Worm (Caenorhabditis elegans) whole organism, L3 larva: ENCODE data around the gene R05G9.1.
A peak's percentile ranks its signal among the peaks of the same experiment; 100 is the strongest.

Source experiments
- R02D3.7 ChIP-seq: fragments of 150-350 bp; optimal IDR thresholded peaks from 2 replicates; lab custom pipeline; 2014; ENCODE audit warnings: missing biosample characterization, missing genetic modification characterization
- ZK546.5 ChIP-seq: sonication (generic microtip); optimal IDR thresholded peaks from 2 replicates; lab custom pipeline; 2017; ENCODE audit warnings: missing biosample characterization, missing genetic modification characterization
- aly-2 ChIP-seq: fragments of 150-350 bp; optimal IDR thresholded peaks from 2 replicates; lab custom pipeline; 2014; ENCODE audit warnings: missing biosample characterization, missing genetic modification characterization
- ama-1 ChIP-seq: fragments of 150-350 bp; optimal IDR thresholded peaks from 2 replicates; lab custom pipeline; 2018
- ceh-82 ChIP-seq: fragments of 150-350 bp; optimal IDR thresholded peaks from 2 replicates; lab custom pipeline; 2014; ENCODE audit warnings: missing biosample characterization, missing genetic modification characterization
- ceh-9 ChIP-seq: sonication (generic microtip); optimal IDR thresholded peaks from 2 replicates; lab custom pipeline; 2018; ENCODE audit warnings: missing biosample characterization, missing genetic modification characterization
- daf-12 ChIP-seq: fragments of 150-350 bp; optimal IDR thresholded peaks from 2 replicates; lab custom pipeline; 2014; ENCODE audit warnings: missing biosample characterization, missing genetic modification reagents, missing genetic modification characterization
- egl-27 ChIP-seq: sonication (generic microtip); optimal IDR thresholded peaks from 4 replicates; lab custom pipeline; 2017; ENCODE audit warnings: missing biosample characterization, missing genetic modification reagents, missing genetic modification characterization
- egl-5 ChIP-seq: fragments of 150-350 bp; optimal IDR thresholded peaks from 2 replicates; lab custom pipeline; 2017; ENCODE audit warnings: missing biosample characterization, missing genetic modification reagents, missing genetic modification characterization, inconsistent platforms
- elt-2 ChIP-seq: sonication (generic microtip); optimal IDR thresholded peaks from 2 replicates; lab custom pipeline; 2016; ENCODE audit warnings: missing genetic modification reagents, mild to moderate bottlenecking, missing genetic modification characterization, missing compliant biosample characterization
- eor-1 ChIP-seq, 2 experiments: fragments of 150-350 bp; optimal IDR thresholded peaks; 2 replicates each; lab custom pipeline; 2014 to 2018; ENCODE audit warnings: missing biosample characterization in 2 of 2, missing genetic modification characterization in 2 of 2
- fos-1 ChIP-seq: fragments of 150-350 bp; optimal IDR thresholded peaks from 2 replicates; lab custom pipeline; 2014; ENCODE audit warnings: missing biosample characterization, missing genetic modification characterization
- hmg-11 ChIP-seq: sonication (generic microtip); optimal IDR thresholded peaks from 2 replicates; lab custom pipeline; 2016; ENCODE audit warnings: missing genetic modification characterization, missing compliant biosample characterization
- lin-15B ChIP-seq: fragments of 150-350 bp; optimal IDR thresholded peaks from 2 replicates; lab custom pipeline; 2014; ENCODE audit warnings: missing biosample characterization, missing genetic modification characterization
- lin-39 ChIP-seq: fragments of 150-350 bp; optimal IDR thresholded peaks from 2 replicates; lab custom pipeline; 2018; ENCODE audit warnings: missing biosample characterization, missing genetic modification reagents, missing genetic modification characterization
- lsy-12 ChIP-seq: sonication (generic microtip); optimal IDR thresholded peaks from 2 replicates; lab custom pipeline; 2016; ENCODE audit warnings: mild to moderate bottlenecking, missing genetic modification characterization, missing compliant biosample characterization
- mdl-1 ChIP-seq: fragments of 150-350 bp; optimal IDR thresholded peaks from 2 replicates; lab custom pipeline; 2014; ENCODE audit warnings: missing biosample characterization, missing genetic modification characterization
- mml-1 ChIP-seq: fragments of 150-350 bp; sonication (generic microtip); optimal IDR thresholded peaks from 3 replicates; lab custom pipeline; 2014; ENCODE audit warnings: missing biosample characterization, missing genetic modification characterization
- nfya-1 ChIP-seq: sonication (generic microtip); optimal IDR thresholded peaks from 2 replicates; lab custom pipeline; 2017; ENCODE audit warnings: missing genetic modification characterization, mild to moderate bottlenecking, missing compliant biosample characterization, antibody characterized with exemption, moderate library complexity; ENCODE audit not compliant: insufficient read depth
- nhr-11 ChIP-seq: fragments of 150-350 bp; optimal IDR thresholded peaks from 2 replicates; lab custom pipeline; 2014; ENCODE audit warnings: missing biosample characterization, missing genetic modification characterization
- nhr-12 ChIP-seq: fragments of 150-350 bp; optimal IDR thresholded peaks from 2 replicates; lab custom pipeline; 2014; ENCODE audit warnings: missing biosample characterization, missing genetic modification characterization
- nhr-237 ChIP-seq: fragments of 150-350 bp; optimal IDR thresholded peaks from 2 replicates; lab custom pipeline; 2014; ENCODE audit warnings: missing biosample characterization, missing genetic modification characterization
- nhr-25 ChIP-seq: sonication (generic microtip); optimal IDR thresholded peaks from 2 replicates; lab custom pipeline; 2017; ENCODE audit warnings: missing biosample characterization, missing genetic modification characterization
- nhr-43 ChIP-seq: sonication (generic microtip); optimal IDR thresholded peaks from 2 replicates; lab custom pipeline; 2016; ENCODE audit warnings: mild to moderate bottlenecking, missing genetic modification characterization, missing compliant biosample characterization; ENCODE audit not compliant: poor library complexity, severe bottlenecking
- nhr-67 ChIP-seq: fragments of 150-350 bp; optimal IDR thresholded peaks from 2 replicates; lab custom pipeline; 2014; ENCODE audit warnings: missing biosample characterization, missing genetic modification characterization
- nhr-76 ChIP-seq: fragments of 150-350 bp; sonication (generic microtip); optimal IDR thresholded peaks from 5 replicates; lab custom pipeline; 2014; ENCODE audit warnings: missing biosample characterization, missing genetic modification characterization
- pha-4 ChIP-seq: fragments of 150-350 bp; optimal IDR thresholded peaks from 2 replicates; lab custom pipeline; 2014; ENCODE audit warnings: missing biosample characterization, missing genetic modification reagents, missing genetic modification characterization
- pqm-1 ChIP-seq: fragments of 150-350 bp; optimal IDR thresholded peaks from 2 replicates; lab custom pipeline; 2017; ENCODE audit warnings: missing biosample characterization, missing genetic modification characterization, inconsistent platforms
- sea-2 ChIP-seq: fragments of 150-350 bp; sonication (generic microtip); optimal IDR thresholded peaks from 4 replicates; lab custom pipeline; 2014; ENCODE audit warnings: missing biosample characterization, missing genetic modification reagents, missing genetic modification characterization
- skn-1 ChIP-seq: fragments of 150-350 bp; optimal IDR thresholded peaks from 2 replicates; lab custom pipeline; 2014; ENCODE audit warnings: missing biosample characterization, missing genetic modification characterization
- snpc-4 ChIP-seq: fragments of 150-350 bp; optimal IDR thresholded peaks from 2 replicates; lab custom pipeline; 2014; ENCODE audit warnings: missing biosample characterization, missing genetic modification characterization
- tbx-2 ChIP-seq: sonication (generic microtip); optimal IDR thresholded peaks from 2 replicates; lab custom pipeline; 2016; ENCODE audit warnings: mild to moderate bottlenecking, missing genetic modification characterization, missing compliant biosample characterization
- unc-39 ChIP-seq: sonication (generic microtip); optimal IDR thresholded peaks from 4 replicates; lab custom pipeline; 2017; ENCODE audit warnings: missing biosample characterization, missing genetic modification characterization
- unc-62 ChIP-seq: fragments of 150-350 bp; sonication (generic microtip); optimal IDR thresholded peaks from 4 replicates; lab custom pipeline; 2014; ENCODE audit warnings: missing biosample characterization, missing genetic modification reagents, missing genetic modification characterization
- ztf-11 ChIP-seq: fragments of 150-350 bp; optimal IDR thresholded peaks from 2 replicates; lab custom pipeline; 2014; ENCODE audit warnings: missing biosample characterization, missing genetic modification characterization
- ztf-4 ChIP-seq: fragments of 150-350 bp; optimal IDR thresholded peaks from 2 replicates; lab custom pipeline; 2014; ENCODE audit warnings: missing biosample characterization, missing genetic modification characterization

The R05G9.1 gene

ce11 chrII:6454671-6455070 lies 48.3 kb upstream of the R05G9.1 start, which contains the start of gene aptf-1:
Gene aptf-1 (plus strand): TSS chrII:6454971.
- TF ChIP-seq ama-1 (no peak), tbx-2 (tag; lab: Kevin White, UChicago) (no peak), snpc-4 (tag; lab: Kevin White, UChicago) (no peak), unc-62 (GFP tag; lab: Kevin White, UChicago) (no peak), daf-12 (tag; lab: Kevin White, UChicago) (no peak), ceh-82 (tag; lab: Kevin White, UChicago) (no peak), fos-1 (tag; lab: Kevin White, UChicago) (no peak)
- TF ChIP-seq, all 47 proteins: peak for 0

DNA sequence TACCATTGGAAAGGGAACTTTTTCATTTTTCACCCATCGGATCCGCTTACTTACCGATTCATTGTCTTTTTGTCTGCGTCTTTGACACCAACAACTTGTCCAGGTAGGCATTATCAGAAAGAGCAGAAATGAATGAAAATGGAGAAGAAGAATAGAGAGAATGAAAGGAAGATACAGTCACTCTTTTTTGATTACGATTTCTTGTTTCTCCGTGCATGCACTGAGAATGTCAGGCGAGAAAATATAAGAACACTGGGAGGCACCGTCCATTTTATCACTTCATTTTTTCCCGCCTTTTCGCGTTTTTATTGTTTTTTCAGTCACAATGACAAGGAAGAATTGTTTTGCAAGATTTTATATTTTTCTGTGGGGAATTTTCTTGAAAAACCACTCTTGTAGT lies 33.6 kb upstream of the R05G9.1 start:
- TF ChIP-seq pqm-1 (tag; lab: Kevin White, UChicago) (peak; percentile 11), R02D3.7 (tag; lab: Kevin White, UChicago) (no peak), elt-2 (tag; lab: Kevin White, UChicago) (peak; percentile 62)

- TF ChIP-seq mml-1 = no peak
- TF ChIP-seq, all 47 proteins: peak for 0
Measured at ce11 chrII:6470985-6471384, 32.0 kb upstream of the R05G9.1 start, which contains the start of gene dgk-5. Gene dgk-5 (minus strand): TSS chrII:6471085.

DNA sequence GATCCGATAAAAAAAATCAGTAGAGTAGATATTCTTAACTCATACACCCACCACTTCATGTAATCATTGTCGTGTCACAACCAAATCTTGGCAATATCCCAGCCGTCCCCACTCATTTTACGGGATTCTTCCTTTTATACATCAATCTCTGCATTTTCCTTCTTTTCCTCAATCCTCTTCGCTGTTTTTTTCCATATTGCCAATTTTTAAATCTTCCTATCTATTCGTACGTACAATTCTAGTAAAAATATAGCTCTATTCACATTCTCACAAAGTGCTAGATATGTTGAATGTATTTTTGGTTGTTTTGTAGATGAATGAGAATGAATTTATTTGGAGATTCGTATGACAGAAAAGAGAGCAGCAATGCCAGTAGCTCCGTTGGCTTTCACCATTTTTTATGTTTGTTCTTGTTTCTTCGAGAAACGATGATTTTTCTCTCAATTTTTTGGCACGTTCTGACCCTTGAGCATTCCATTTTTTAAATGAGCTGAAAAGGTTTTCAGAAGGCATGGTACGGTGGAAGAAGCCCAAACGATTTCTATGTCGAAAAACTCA lies 27.7 kb upstream of the R05G9.1 start, which contains the start of gene T28D9.16:
TSS of gene T28D9.16 (plus strand) at position 508 of the 558 bp plus-strand sequence.
- TF ChIP-seq egl-5 (tag; lab: Kevin White, UChicago) (no peak), mml-1 (no peak), nfya-1 (tag; lab: Kevin White, UChicago) (no peak), nhr-237 (tag; lab: Kevin White, UChicago) (no peak), nhr-76 (tag; lab: Kevin White, UChicago) (no peak), ztf-11 (tag; lab: Kevin White, UChicago) (no peak), nhr-12 (no peak), lin-39 (no peak), egl-27 (tag; lab: Kevin White, UChicago) (no peak), ceh-9 (no peak), unc-39 (no peak), pqm-1 (tag; lab: Kevin White, UChicago) (no peak), ZK546.5 (tag; lab: Kevin White, UChicago) (no peak), unc-62 (GFP tag; lab: Kevin White, UChicago) (no peak), sea-2 (GFP tag; lab: Kevin White, UChicago) (no peak), lin-15B (tag; lab: Kevin White, UChicago) (no peak), hmg-11 (tag; lab: Kevin White, UChicago) (no peak), nhr-25 (tag; lab: Kevin White, UChicago) (no peak)

- TF ChIP-seq nhr-76 (tag; lab: Kevin White, UChicago) (no peak), ztf-4 (tag; lab: Kevin White, UChicago) (no peak), elt-2 (tag; lab: Kevin White, UChicago) (no peak), sea-2 (GFP tag; lab: Kevin White, UChicago) (no peak), nhr-67 (tag; lab: Kevin White, UChicago) (no peak), lsy-12 (tag; lab: Kevin White, UChicago) (no peak), mml-1 (no peak), aly-2 (tag; lab: Kevin White, UChicago) (no peak), nhr-237 (tag; lab: Kevin White, UChicago) (no peak), nhr-11 (tag; lab: Kevin White, UChicago) (no peak), pha-4 (tag; lab: Kevin White, UChicago) (no peak), pqm-1 (tag; lab: Kevin White, UChicago) (no peak), lin-15B (tag; lab: Kevin White, UChicago) (no peak), mdl-1 (tag; lab: Kevin White, UChicago) (no peak), nhr-43 (tag; lab: Kevin White, UChicago) (no peak), eor-1 (tag; optimal IDR thresholded peaks at IDR 0.05; lab: Kevin White, UChicago) (no peak), skn-1 (no peak)
Measured at ce11 chrII:6476655-6477054, 26.3 kb upstream of the R05G9.1 start, which contains the start of gene T28D9.4. Gene T28D9.4 (plus strand): TSS chrII:6476955.
